Fruit fly (Drosophila melanogaster) whole organism, embryonic: ENCODE data around the gene Mst89B.
A peak's percentile ranks its signal among the peaks of the same experiment; 100 is the strongest.

Experiments used
- Ada2b ChIP-seq: fragments of 200-800 bp; sonication (Bioruptor generic); IDR thresholded peaks from 2 replicates; pipeline ENCODE4 v1.3.6; 2022; ENCODE audit warnings: missing biosample characterization, missing genetic modification characterization
- Aef1 ChIP-seq: fragments of 200-800 bp; sonication (Bioruptor generic); IDR thresholded peaks from 3 replicates; pipeline ENCODE4 v1.3.6; 2022; ENCODE audit warnings: missing biosample characterization, missing genetic modification characterization
- Awh ChIP-seq: fragments of 200-800 bp; sonication (Bioruptor generic); IDR thresholded peaks from 2 replicates; pipeline ENCODE4, ENCODE4 v1.3.6; 2022; ENCODE audit warnings: missing biosample characterization, missing genetic modification characterization
- CG12299 ChIP-seq: fragments of 200-800 bp; sonication (Bioruptor generic); optimal IDR thresholded peaks from 2 replicates; lab custom pipeline; 2018; ENCODE audit warnings: missing biosample characterization, mild to moderate bottlenecking, missing genetic modification characterization
- CG13287 ChIP-seq: fragments of 200-800 bp; sonication (Bioruptor generic); IDR thresholded peaks from 2 replicates; pipeline ENCODE4 v1.3.6; 2022; ENCODE audit warnings: missing biosample characterization, missing genetic modification characterization; ENCODE audit not compliant: partially characterized antibody
- CG13296 ChIP-seq: fragments of 200-800 bp; sonication (Bioruptor generic); optimal IDR thresholded peaks from 3 replicates; lab custom pipeline; 2018; ENCODE audit warnings: missing biosample characterization, mild to moderate bottlenecking, missing genetic modification characterization
- CG1647 ChIP-seq: fragments of 200-800 bp; sonication (Bioruptor generic); optimal IDR thresholded peaks from 3 replicates; lab custom pipeline; 2016; ENCODE audit warnings: missing biosample characterization, missing genetic modification characterization
- CG2120 ChIP-seq: fragments of 200-800 bp; sonication (Bioruptor generic); optimal IDR thresholded peaks from 3 replicates; lab custom pipeline; 2016; ENCODE audit warnings: missing biosample characterization, missing genetic modification characterization
- CG2889 ChIP-seq: fragments of 200-800 bp; sonication (Bioruptor generic); IDR thresholded peaks from 3 replicates; pipeline ENCODE4 v1.3.6; 2022; ENCODE audit warnings: missing biosample characterization, missing genetic modification characterization
- CG30020 ChIP-seq: fragments of 200-800 bp; optimal IDR thresholded peaks from 2 replicates; lab custom pipeline; 2019; ENCODE audit warnings: missing biosample characterization, mild to moderate bottlenecking, missing genetic modification characterization, moderate library complexity
- CG32532 ChIP-seq: fragments of 200-800 bp; sonication (Bioruptor generic); IDR thresholded peaks from 2 replicates; pipeline ENCODE4 v1.3.6; 2022; ENCODE audit warnings: missing biosample characterization, missing genetic modification characterization
- CG3995 ChIP-seq: fragments of 200-800 bp; sonication (Bioruptor generic); optimal IDR thresholded peaks from 3 replicates; lab custom pipeline; 2016; ENCODE audit warnings: missing biosample characterization, missing genetic modification characterization
- CG4707 ChIP-seq: fragments of 200-800 bp; sonication (Bioruptor generic); optimal IDR thresholded peaks from 2 replicates; lab custom pipeline; 2018; ENCODE audit warnings: missing biosample characterization, mild to moderate bottlenecking, missing genetic modification characterization, moderate library complexity
- CG6254 ChIP-seq: fragments of 200-800 bp; sonication (Bioruptor generic); optimal IDR thresholded peaks from 3 replicates; lab custom pipeline; 2017; ENCODE audit warnings: mild to moderate bottlenecking, missing biosample characterization, missing genetic modification reagents, missing genetic modification characterization
- CG6654 ChIP-seq: fragments of 200-800 bp; sonication (Bioruptor generic); optimal IDR thresholded peaks from 2 replicates; lab custom pipeline; 2017; ENCODE audit warnings: missing biosample characterization, mild to moderate bottlenecking, missing genetic modification characterization
- CG8388 ChIP-seq: fragments of 200-800 bp; sonication (Bioruptor generic); optimal IDR thresholded peaks from 2 replicates; lab custom pipeline; 2019; ENCODE audit warnings: missing biosample characterization, mild to moderate bottlenecking, missing genetic modification characterization, moderate library complexity
- CG8924 ChIP-seq: fragments of 200-800 bp; optimal IDR thresholded peaks from 3 replicates; lab custom pipeline; 2019; ENCODE audit warnings: missing biosample characterization, mild to moderate bottlenecking, missing genetic modification characterization, moderate library complexity
- CG9797 ChIP-seq: fragments of 200-800 bp; sonication (Bioruptor generic); optimal IDR thresholded peaks from 3 replicates; lab custom pipeline; 2018; ENCODE audit warnings: missing biosample characterization, mild to moderate bottlenecking, missing genetic modification characterization
- CHES-1-like ChIP-seq: fragments of 200-800 bp; sonication (Bioruptor generic); optimal IDR thresholded peaks from 2 replicates; lab custom pipeline; 2016; ENCODE audit warnings: missing biosample characterization, missing genetic modification characterization
- CoRest ChIP-seq: fragments of 200-800 bp; sonication (Bioruptor generic); optimal IDR thresholded peaks from 3 replicates; lab custom pipeline; 2018; ENCODE audit warnings: missing biosample characterization, mild to moderate bottlenecking, missing genetic modification characterization, moderate library complexity
- Dek ChIP-seq: fragments of 200-800 bp; sonication (Bioruptor generic); optimal IDR thresholded peaks from 3 replicates; lab custom pipeline; 2019; ENCODE audit warnings: missing biosample characterization, mild to moderate bottlenecking, missing genetic modification characterization, moderate library complexity
- E2f1 ChIP-seq: fragments of 200-800 bp; sonication (Bioruptor generic); IDR thresholded peaks from 2 replicates; pipeline ENCODE4 v1.3.6; 2022; ENCODE audit warnings: missing biosample characterization, missing genetic modification characterization
- Fer2 ChIP-seq: fragments of 200-800 bp; sonication (Bioruptor generic); optimal IDR thresholded peaks from 2 replicates; lab custom pipeline; 2018; ENCODE audit warnings: missing biosample characterization, mild to moderate bottlenecking, missing genetic modification characterization, moderate library complexity
- Gug ChIP-seq: fragments of 200-800 bp; sonication (Bioruptor generic); IDR thresholded peaks from 4 replicates; pipeline ENCODE4 v1.3.6; 2022; ENCODE audit warnings: missing biosample characterization, missing genetic modification characterization
- HLH3B ChIP-seq: fragments of 200-800 bp; sonication (Bioruptor generic); IDR thresholded peaks from 2 replicates; pipeline ENCODE4 v1.3.6; 2022; ENCODE audit warnings: missing biosample characterization, missing genetic modification characterization
- HLH54F ChIP-seq: fragments of 200-800 bp; sonication (Bioruptor generic); optimal IDR thresholded peaks from 3 replicates; lab custom pipeline; 2016; ENCODE audit warnings: missing biosample characterization, missing genetic modification characterization
- HLHmδ ChIP-seq: fragments of 200-800 bp; sonication (Bioruptor generic); optimal IDR thresholded peaks from 2 replicates; lab custom pipeline; 2018; ENCODE audit warnings: missing biosample characterization, mild to moderate bottlenecking, missing genetic modification characterization, moderate library complexity
- Hr39 ChIP-seq: fragments of >200 bp; optimal IDR thresholded peaks from 2 replicates; lab custom pipeline; 2017
- MBD-R2 ChIP-seq: fragments of 200-800 bp; sonication (Bioruptor generic); IDR thresholded peaks from 2 replicates; pipeline ENCODE4 v1.3.6; 2022; ENCODE audit warnings: missing biosample characterization, missing genetic modification characterization
- Nf-YB ChIP-seq: fragments of 200-800 bp; sonication (Bioruptor generic); optimal IDR thresholded peaks from 3 replicates; lab custom pipeline; 2019; ENCODE audit warnings: missing biosample characterization, mild to moderate bottlenecking, missing genetic modification characterization, moderate library complexity
- Sin3A ChIP-seq: fragments of >200 bp; optimal IDR thresholded peaks from 2 replicates; lab custom pipeline; 2018
- YL-1 ChIP-seq: fragments of 200-800 bp; sonication (Bioruptor generic); optimal IDR thresholded peaks from 3 replicates; lab custom pipeline; 2017; ENCODE audit warnings: missing biosample characterization, mild to moderate bottlenecking, missing genetic modification characterization
- abd-A ChIP-seq: fragments of 200-800 bp; sonication (Bioruptor generic); optimal IDR thresholded peaks from 3 replicates; lab custom pipeline; 2019; ENCODE audit warnings: missing biosample characterization, mild to moderate bottlenecking, missing genetic modification characterization, moderate library complexity
- ash1 ChIP-seq: fragments of 200-800 bp; sonication (Bioruptor generic); optimal IDR thresholded peaks from 2 replicates; lab custom pipeline; 2018; ENCODE audit warnings: missing biosample characterization, mild to moderate bottlenecking, missing genetic modification characterization
- bsh ChIP-seq, 2 experiments: fragments of 200-800 bp; sonication (Bioruptor generic); optimal IDR thresholded peaks; 2 replicates each; lab custom pipeline; 2017 to 2018; ENCODE audit warnings: mild to moderate bottlenecking in 2 of 2, missing biosample characterization in 2 of 2, missing genetic modification characterization in 2 of 2, moderate library complexity in 1 of 2
- chn ChIP-seq: fragments of 200-800 bp; sonication (Bioruptor generic); optimal IDR thresholded peaks from 2 replicates; lab custom pipeline; 2016; ENCODE audit warnings: missing biosample characterization, missing genetic modification characterization
- cwo ChIP-seq: fragments of 200-800 bp; sonication (Bioruptor generic); optimal IDR thresholded peaks from 3 replicates; lab custom pipeline; 2017; ENCODE audit warnings: missing biosample characterization, missing genetic modification characterization, mild to moderate bottlenecking, moderate library complexity, missing genetic modification reagents
- dati ChIP-seq: fragments of 200-800 bp; sonication (Bioruptor generic); IDR thresholded peaks from 2 replicates; pipeline ENCODE4 v1.3.6; 2022; ENCODE audit warnings: missing biosample characterization, missing genetic modification characterization
- dmrt99B ChIP-seq: fragments of 200-800 bp; sonication (Bioruptor generic); optimal IDR thresholded peaks from 2 replicates; lab custom pipeline; 2018; ENCODE audit warnings: missing biosample characterization, mild to moderate bottlenecking, missing genetic modification characterization, moderate library complexity
- gcm ChIP-seq: fragments of 200-800 bp; sonication (Bioruptor generic); optimal IDR thresholded peaks from 2 replicates; lab custom pipeline; 2019; ENCODE audit warnings: missing biosample characterization, mild to moderate bottlenecking, missing genetic modification characterization, moderate library complexity
- hbn ChIP-seq: fragments of 200-800 bp; sonication (Bioruptor generic); IDR thresholded peaks from 2 replicates; pipeline ENCODE4 v1.3.6; 2022; ENCODE audit warnings: missing biosample characterization, missing genetic modification characterization; ENCODE audit not compliant: partially characterized antibody
- nmo ChIP-seq: fragments of 200-800 bp; sonication (Bioruptor generic); optimal IDR thresholded peaks from 2 replicates; lab custom pipeline; 2018; ENCODE audit warnings: missing biosample characterization, mild to moderate bottlenecking, missing genetic modification characterization, moderate library complexity
- nom ChIP-seq: fragments of 200-800 bp; sonication (Bioruptor generic); optimal IDR thresholded peaks from 2 replicates; lab custom pipeline; 2017; ENCODE audit warnings: missing biosample characterization, missing genetic modification characterization, mild to moderate bottlenecking, moderate library complexity, missing genetic modification reagents
- phol ChIP-seq: fragments of 200-800 bp; sonication (Bioruptor generic); optimal IDR thresholded peaks from 3 replicates; lab custom pipeline; 2018; ENCODE audit warnings: missing biosample characterization, mild to moderate bottlenecking, missing genetic modification characterization, moderate library complexity
- psq ChIP-seq: fragments of 200-800 bp; sonication (Bioruptor generic); optimal IDR thresholded peaks from 2 replicates; lab custom pipeline; 2017; ENCODE audit warnings: missing biosample characterization, missing genetic modification characterization
- pum ChIP-seq: fragments of 200-800 bp; sonication (Bioruptor generic); optimal IDR thresholded peaks from 2 replicates; lab custom pipeline; 2016; ENCODE audit warnings: missing biosample characterization, missing genetic modification characterization
- salm ChIP-seq: fragments of 200-800 bp; sonication (Bioruptor generic); optimal IDR thresholded peaks from 2 replicates; lab custom pipeline; 2018; ENCODE audit warnings: missing biosample characterization, mild to moderate bottlenecking, missing genetic modification characterization
- sens ChIP-seq: fragments of 200-800 bp; sonication (Bioruptor generic); peaks from one replicate; lab custom pipeline; 2016; ENCODE audit warnings: missing biosample characterization, missing genetic modification characterization
- stc ChIP-seq: fragments of 200-800 bp; sonication (Bioruptor generic); IDR thresholded peaks from 2 replicates; pipeline ENCODE4 v1.3.6; 2022; ENCODE audit warnings: missing biosample characterization, missing genetic modification characterization
- tup ChIP-seq: fragments of 200-800 bp; sonication (Bioruptor generic); optimal IDR thresholded peaks from 2 replicates; lab custom pipeline; 2016; ENCODE audit warnings: missing biosample characterization, mild to moderate bottlenecking, missing genetic modification characterization, moderate library complexity

Mst89B gene

DNA sequence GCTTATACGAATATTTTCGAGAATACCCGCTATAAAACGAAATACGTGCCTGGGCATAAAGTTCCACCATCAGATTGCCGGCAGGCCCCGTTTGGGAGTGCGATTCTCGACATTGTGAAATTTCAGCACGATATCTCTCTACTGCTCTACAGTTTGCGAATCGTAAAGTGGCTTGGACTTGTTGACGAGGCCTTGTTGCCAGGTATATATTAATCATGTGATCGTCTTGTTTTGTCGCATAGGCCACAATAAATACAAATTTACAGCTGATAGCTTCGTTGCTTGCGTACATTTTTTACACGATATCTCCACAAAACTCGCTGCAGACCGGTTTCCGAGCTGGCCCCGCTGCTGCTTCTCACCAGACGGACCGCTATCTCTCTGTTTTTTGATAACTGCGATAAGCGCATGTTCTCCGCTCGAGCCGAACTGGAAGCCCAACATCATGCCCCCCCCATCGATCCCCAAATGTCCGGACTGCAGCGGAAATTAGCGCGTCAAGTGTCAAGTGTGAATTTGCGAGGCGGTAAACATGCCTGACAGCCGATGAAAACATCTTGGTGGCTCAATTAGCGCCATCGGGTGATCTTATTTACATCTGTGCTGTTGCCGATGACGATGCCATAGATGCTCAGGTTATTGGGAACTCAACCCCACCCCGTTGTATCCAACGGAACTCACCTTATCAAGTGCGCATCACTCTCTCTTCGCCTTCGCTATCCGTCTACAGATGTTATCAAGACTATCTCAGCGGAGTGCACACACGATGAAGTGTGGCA lies 42.7 kb downstream of the Mst89B start (continued):
- TF ChIP-seq CG32532 (GFP tag; lab: Robert Waterston, UW) (peak; percentile 61; the same call in 1 of the 2 replicates), CG1647 (GFP tag; lab: Kevin White, UChicago) (no peak), Gug (GFP tag; lab: Robert Waterston, UW) (no peak), HLHmδ (no peak), CG12299 (tag; lab: Kevin White, UChicago) (no peak), CG3995 (GFP tag; lab: Kevin White, UChicago) (no peak), MBD-R2 (GFP tag; lab: Robert Waterston, UW) (no peak; the same call in 1 of the 2 replicates), Nf-YB (GFP tag; lab: Kevin White, UChicago) (no peak), CG8388 (GFP tag; lab: Kevin White, UChicago) (peak; percentile 13), nmo (no peak), CG30020 (tag; lab: Kevin White, UChicago) (no peak), dmrt99B (tag; lab: Kevin White, UChicago) (no peak), Fer2 (tag; lab: Kevin White, UChicago) (no peak), CG8924 (no peak), HLH54F (GFP tag; lab: Kevin White, UChicago) (no peak), Awh (GFP tag; lab: Robert Waterston, UW) (0 out of 2 replicates have a peak, but pooled peaks have one; percentile 43), psq (GFP tag; lab: Kevin White, UChicago) (no peak), CHES-1-like (peak; percentile 27), YL-1 (GFP tag; lab: Kevin White, UChicago) (no peak), stc (GFP tag; lab: Robert Waterston, UW) (peak; percentile 43; the same call in 1 of the 2 replicates), HLH3B (no peak), dati (GFP tag; lab: Robert Waterston, UW) (no peak), ash1 (no peak), CG4707 (GFP tag; lab: Kevin White, UChicago) (no peak), pum (no peak), Hr39 (lab: Kevin White, UChicago) (no peak), Ada2b (GFP tag; lab: Robert Waterston, UW) (peak; percentile 50), salm (tag; lab: Kevin White, UChicago) (no peak), phol (peak; percentile 15), hbn (no peak), CG2889 (no peak), CoRest (tag; lab: Kevin White, UChicago) (peak; percentile 29), sens (GFP tag; lab: Kevin White, UChicago) (peak; percentile 53), abd-A (tag; lab: Kevin White, UChicago) (no peak), CG6254 (GFP tag; lab: Kevin White, UChicago) (no peak), chn (peak; percentile 35), CG9797 (no peak), cwo (GFP tag; lab: Kevin White, UChicago) (no peak), tup (GFP tag; lab: Kevin White, UChicago) (no peak), Sin3A (lab: Kevin White, UChicago) (no peak), gcm (GFP tag; lab: Kevin White, UChicago) (no peak), CG6654 (no peak), nom (GFP tag; lab: Kevin White, UChicago) (peak; percentile 34), CG13296 (GFP tag; lab: Kevin White, UChicago) (peak; percentile 10), CG2120 (peak; percentile 41), Dek (no peak), E2f1 (GFP tag; lab: Robert Waterston, UW) (peak; percentile 47; the same call in 1 of the 2 replicates), bsh (GFP tag; optimal IDR thresholded peaks at IDR 0.05; lab: Kevin White, UChicago) (peak in 1 of 2 experiments; percentile 30), Aef1 (GFP tag; lab: Robert Waterston, UW) (no peak), CG13287 (peak; percentile 10; the same call in 1 of the 2 replicates)
